Worm (Caenorhabditis elegans) whole organism, late embryonic: Measurements from ENCODE around the gene vab-8.

Experiments
- C08G9.2 ChIP-seq: sonication (generic microtip); optimal IDR thresholded peaks from 2 replicates; lab custom pipeline; 2016; ENCODE audit warnings: mild to moderate bottlenecking, missing genetic modification characterization, moderate library complexity, missing compliant biosample characterization
- Y22D7AL.16 ChIP-seq: sonication (generic microtip); optimal IDR thresholded peaks from 2 replicates; lab custom pipeline; 2016; ENCODE audit warnings: missing genetic modification characterization, missing compliant biosample characterization
- ahr-1 ChIP-seq: sonication (generic microtip); optimal IDR thresholded peaks from 2 replicates; lab custom pipeline; 2016; ENCODE audit warnings: missing genetic modification characterization, missing compliant biosample characterization
- ceh-18 ChIP-seq: sonication (generic microtip); optimal IDR thresholded peaks from 2 replicates; lab custom pipeline; 2016; ENCODE audit warnings: missing genetic modification characterization, missing compliant biosample characterization
- ceh-19 ChIP-seq: fragments of 200-800 bp; sonication (Bioruptor generic); optimal IDR thresholded peaks from 2 replicates; lab custom pipeline; 2018; ENCODE audit warnings: mild to moderate bottlenecking, missing genetic modification characterization, missing compliant biosample characterization
- ceh-2 ChIP-seq: sonication (generic microtip); optimal IDR thresholded peaks from 2 replicates; lab custom pipeline; 2016; ENCODE audit warnings: missing genotype, missing genetic modification characterization, missing compliant biosample characterization
- ceh-22 ChIP-seq: sonication (generic microtip); optimal IDR thresholded peaks from 2 replicates; lab custom pipeline; 2017; ENCODE audit warnings: missing biosample characterization, missing genetic modification characterization
- ceh-31 ChIP-seq: sonication (generic microtip); optimal IDR thresholded peaks from 2 replicates; lab custom pipeline; 2016; ENCODE audit warnings: missing genetic modification characterization, missing compliant biosample characterization
- ceh-34 ChIP-seq: sonication (generic microtip); optimal IDR thresholded peaks from 2 replicates; lab custom pipeline; 2016; ENCODE audit warnings: mild to moderate bottlenecking, missing genetic modification characterization, missing compliant biosample characterization
- ceh-45 ChIP-seq: fragments of 200-800 bp; sonication (Bioruptor generic); IDR thresholded peaks from 2 replicates; pipeline ENCODE4 v1.3.6; 2022; ENCODE audit warnings: missing genetic modification reagents, missing genetic modification characterization, missing compliant biosample characterization
- dve-1 ChIP-seq: sonication (generic microtip); optimal IDR thresholded peaks from 2 replicates; lab custom pipeline; 2017; ENCODE audit warnings: antibody characterized with exemption, mild to moderate bottlenecking, missing genetic modification characterization, missing compliant biosample characterization
- elt-2 ChIP-seq: sonication (generic microtip); optimal IDR thresholded peaks from 2 replicates; lab custom pipeline; 2016; ENCODE audit warnings: missing genetic modification reagents, missing genetic modification characterization, missing compliant biosample characterization
- fax-1 ChIP-seq: sonication (generic microtip); optimal IDR thresholded peaks from 2 replicates; lab custom pipeline; 2016; ENCODE audit warnings: missing genotype, missing genetic modification characterization, missing compliant biosample characterization
- hlh-8 ChIP-seq: sonication (generic microtip); optimal IDR thresholded peaks from 2 replicates; lab custom pipeline; 2016; ENCODE audit warnings: missing genotype, missing genetic modification characterization, missing compliant biosample characterization
- lim-6 ChIP-seq: sonication (generic microtip); optimal IDR thresholded peaks from 2 replicates; lab custom pipeline; 2016; ENCODE audit warnings: missing genetic modification characterization, missing compliant biosample characterization
- nfya-1 ChIP-seq: sonication (generic microtip); optimal IDR thresholded peaks from 2 replicates; lab custom pipeline; 2017; ENCODE audit warnings: missing genetic modification characterization, mild to moderate bottlenecking, missing compliant biosample characterization, antibody characterized with exemption, moderate library complexity
- nhr-11 ChIP-seq: fragments of 150-350 bp; optimal IDR thresholded peaks from 2 replicates; lab custom pipeline; 2014; ENCODE audit warnings: missing biosample characterization, missing genetic modification characterization
- nhr-232 ChIP-seq: sonication (generic microtip); optimal IDR thresholded peaks from 2 replicates; lab custom pipeline; 2016; ENCODE audit warnings: missing genetic modification characterization, missing compliant biosample characterization
- pat-9 ChIP-seq: fragments of 200-800 bp; sonication (Bioruptor generic); optimal IDR thresholded peaks from 2 replicates; lab custom pipeline; 2018; ENCODE audit warnings: mild to moderate bottlenecking, missing genetic modification characterization, moderate library complexity, missing compliant biosample characterization
- pha-2 ChIP-seq: sonication (generic microtip); optimal IDR thresholded peaks from 2 replicates; lab custom pipeline; 2017; ENCODE audit warnings: mild to moderate bottlenecking, missing genetic modification characterization, missing compliant biosample characterization
- pha-4 ChIP-seq: fragments of 150-350 bp; optimal IDR thresholded peaks from 2 replicates; lab custom pipeline; 2018; ENCODE audit warnings: missing biosample characterization, missing genetic modification reagents, missing genetic modification characterization
- pqm-1 ChIP-seq: sonication (generic microtip); optimal IDR thresholded peaks from 2 replicates; lab custom pipeline; 2016; ENCODE audit warnings: missing genetic modification characterization, missing compliant biosample characterization
- pros-1 ChIP-seq: fragments of 150-350 bp; optimal IDR thresholded peaks from 2 replicates; lab custom pipeline; 2014; ENCODE audit warnings: missing biosample characterization, missing genetic modification reagents, missing genetic modification characterization
- ref-2 ChIP-seq: sonication (generic microtip); optimal IDR thresholded peaks from 2 replicates; lab custom pipeline; 2016; ENCODE audit warnings: missing genetic modification characterization, missing compliant biosample characterization
- rnt-1 ChIP-seq: sonication (generic microtip); optimal IDR thresholded peaks from 2 replicates; lab custom pipeline; 2016; ENCODE audit warnings: missing genetic modification characterization, missing compliant biosample characterization
- syd-9 ChIP-seq: sonication (generic microtip); optimal IDR thresholded peaks from 2 replicates; lab custom pipeline; 2016; ENCODE audit warnings: mild to moderate bottlenecking, missing genetic modification characterization, moderate library complexity, missing compliant biosample characterization
- tbx-7 ChIP-seq: sonication (generic microtip); optimal IDR thresholded peaks from 2 replicates; lab custom pipeline; 2016; ENCODE audit warnings: missing genotype, missing genetic modification characterization, missing compliant biosample characterization
- ttx-3 ChIP-seq: sonication (generic microtip); optimal IDR thresholded peaks from 2 replicates; lab custom pipeline; 2016; ENCODE audit warnings: missing genetic modification reagents, missing genetic modification characterization, missing compliant biosample characterization
- unc-42 ChIP-seq: sonication (generic microtip); optimal IDR thresholded peaks from 2 replicates; lab custom pipeline; 2016; ENCODE audit warnings: missing genotype, missing genetic modification characterization, missing compliant biosample characterization
- unc-55 ChIP-seq: sonication (generic microtip); optimal IDR thresholded peaks from 2 replicates; lab custom pipeline; 2017; ENCODE audit warnings: missing biosample characterization, missing genetic modification reagents, missing genetic modification characterization
- unc-86 ChIP-seq: sonication (generic microtip); optimal IDR thresholded peaks from 2 replicates; lab custom pipeline; 2016; ENCODE audit warnings: missing genetic modification characterization, missing compliant biosample characterization
- zip-5 ChIP-seq: sonication (generic microtip); optimal IDR thresholded peaks from 2 replicates; lab custom pipeline; 2016; ENCODE audit warnings: missing genetic modification characterization, missing compliant biosample characterization

The vab-8 gene

DNA sequence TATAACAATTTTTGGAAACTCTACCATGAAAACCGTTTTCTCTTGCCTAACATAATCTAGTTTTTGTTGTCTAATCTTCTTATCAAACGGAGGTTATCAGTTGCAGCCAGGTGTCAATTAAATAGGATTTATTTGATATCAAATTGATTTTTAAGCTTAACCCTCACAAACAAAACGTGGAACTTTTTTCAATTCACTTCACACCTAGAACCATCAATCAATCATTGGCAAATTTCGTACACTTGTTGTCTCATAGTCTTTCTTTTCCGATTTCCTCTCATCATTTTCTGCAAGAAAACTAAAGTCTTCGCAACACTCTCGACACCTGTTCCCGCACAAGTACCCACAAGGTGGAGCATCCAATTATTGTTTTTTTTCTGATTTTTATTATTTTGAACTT lies 4.4 kb upstream of the vab-8 start:
- TF ChIP-seq syd-9 (no peak), ceh-18 (tag; lab: Kevin White, UChicago) (peak; percentile 19), Y22D7AL.16 (tag; lab: Kevin White, UChicago) (no peak), elt-2 (tag; lab: Kevin White, UChicago) (peak; percentile 13)

DNA sequence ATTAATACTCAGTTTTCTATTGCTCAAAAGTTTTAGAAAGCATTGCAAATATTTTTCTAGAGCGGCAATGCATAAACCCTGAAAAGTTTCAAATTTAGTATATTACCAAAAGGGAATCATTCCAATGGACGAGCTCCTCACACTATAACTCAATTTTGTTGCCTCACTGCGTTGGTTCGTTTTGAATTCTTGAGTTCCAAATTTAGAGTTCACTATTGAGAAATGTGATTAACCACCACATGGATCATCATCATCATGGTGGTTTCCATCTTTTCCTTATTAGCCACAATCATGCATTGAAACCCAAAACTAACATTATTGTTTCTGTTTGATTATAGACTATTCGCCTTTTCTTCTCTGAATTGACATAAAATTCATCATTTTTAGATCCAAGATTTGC lies 3.2 kb upstream of the vab-8 start:
- no peak for TF ChIP-seq unc-86 (tag; lab: Kevin White, UChicago)
- TF ChIP-seq unc-42 (tag; lab: Kevin White, UChicago): peak; percentile 87
- TF ChIP-seq, all 69 proteins: peak for 1

DNA sequence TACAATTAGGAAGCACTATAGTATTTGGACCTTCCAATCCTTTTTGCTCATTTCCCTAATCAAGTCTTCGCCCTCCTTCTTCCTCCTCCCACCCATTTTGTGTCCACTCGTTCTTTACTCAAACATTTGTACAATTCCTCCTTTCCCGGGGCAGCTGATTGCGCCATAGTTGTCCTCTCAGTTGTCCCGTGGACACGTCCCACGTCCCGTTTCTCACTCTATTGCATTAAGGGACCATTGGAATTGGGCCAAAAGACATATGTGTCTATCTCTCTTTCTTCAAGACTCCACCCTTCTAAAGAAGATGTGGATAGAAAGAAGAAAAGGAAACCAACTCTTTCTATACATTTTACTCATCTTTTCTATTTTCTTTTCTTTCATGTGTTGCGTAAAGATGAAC lies 2.0 kb upstream of the vab-8 start:
- TF ChIP-seq ref-2 (tag; lab: Kevin White, UChicago) (no peak), ahr-1 (tag; lab: Kevin White, UChicago) (no peak), lim-6 (tag; lab: Kevin White, UChicago) (no peak), tbx-7 (no peak), dve-1 (tag; lab: Kevin White, UChicago) (no peak), pros-1 (no peak), fax-1 (no peak), ceh-31 (peak; percentile 65), zip-5 (no peak), ceh-19 (GFP tag; lab: Kevin White, UChicago) (no peak), ceh-22 (tag; lab: Kevin White, UChicago) (no peak), hlh-8 (tag; lab: Kevin White, UChicago) (no peak), pqm-1 (tag; lab: Kevin White, UChicago) (no peak), nhr-11 (tag; lab: Kevin White, UChicago) (no peak), unc-42 (tag; lab: Kevin White, UChicago) (peak; percentile 95)
- TF ChIP-seq, all 69 proteins: peak for 2

DNA sequence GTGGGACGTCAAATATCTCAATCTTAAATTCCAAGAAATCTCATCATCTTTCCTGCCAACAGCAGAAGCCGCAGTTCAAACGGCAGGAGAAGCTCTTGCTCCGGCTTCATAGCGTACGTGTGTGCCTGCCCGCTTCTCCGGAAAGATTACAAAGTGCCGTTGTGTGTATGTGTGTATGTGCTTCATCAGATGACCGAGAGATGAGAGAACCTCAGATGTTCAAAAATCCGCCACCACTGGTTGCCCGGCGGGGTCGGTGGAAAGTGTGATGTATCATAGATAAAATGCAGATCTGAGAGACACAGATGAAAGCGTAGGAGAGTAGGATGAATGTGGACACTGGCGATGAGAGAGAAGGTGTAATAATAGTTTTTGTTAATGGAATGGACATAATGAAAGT lies 20.3 kb downstream of the vab-8 start:
- TF ChIP-seq C08G9.2 (tag; lab: Kevin White, UChicago): no peak
- no peak for TF ChIP-seq fax-1
- peak; percentile 6 for TF ChIP-seq ceh-34 (tag; lab: Kevin White, UChicago)
- peak; percentile 31 for TF ChIP-seq ceh-18 (tag; lab: Kevin White, UChicago)
- TF ChIP-seq ceh-22 (tag; lab: Kevin White, UChicago): no peak
- TF ChIP-seq unc-55 (GFP tag; lab: Kevin White, UChicago): peak; percentile 64
- peak; percentile 55 for TF ChIP-seq nfya-1 (tag; lab: Kevin White, UChicago)
- TF ChIP-seq rnt-1 (tag; lab: Kevin White, UChicago): peak; percentile 61
- no peak for TF ChIP-seq syd-9
- TF ChIP-seq pat-9 (tag; lab: Kevin White, UChicago): peak; percentile 7

DNA sequence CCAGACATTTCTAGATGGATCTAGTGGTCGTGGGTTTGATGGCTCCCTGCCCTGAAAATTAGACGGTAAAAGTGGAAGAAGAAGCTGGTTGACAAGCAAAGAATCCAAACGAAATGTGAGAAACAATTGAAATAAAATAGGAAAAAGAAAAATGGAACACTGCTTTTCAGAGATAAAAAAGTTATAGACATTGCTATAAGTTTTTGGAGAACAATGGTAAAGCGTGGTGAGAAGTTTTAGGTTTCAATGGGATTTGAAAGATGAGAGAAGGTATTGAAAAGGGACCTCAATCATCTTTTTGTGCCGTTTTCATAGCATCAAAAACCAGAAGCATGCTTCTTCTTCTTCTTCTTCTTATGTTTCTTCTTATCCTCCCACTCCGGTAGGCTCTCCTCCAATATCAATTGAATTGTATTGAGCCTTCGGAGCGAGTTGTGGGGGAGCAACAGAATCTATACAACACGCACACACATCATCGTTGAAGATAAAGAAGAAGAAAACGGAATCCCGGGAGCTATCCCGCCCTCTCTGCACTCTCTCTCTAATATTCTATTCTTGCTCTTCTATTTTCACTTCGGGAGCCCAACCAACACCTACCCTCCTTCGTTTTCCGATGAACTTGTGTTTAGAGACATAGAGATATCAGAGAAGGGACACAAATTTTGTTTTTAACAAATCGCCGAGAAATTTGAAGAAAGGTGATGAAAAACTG lies 21.3 kb downstream of the vab-8 start, which contains the start of gene myo-3:
Gene myo-3 (minus strand): TSS at position 51 of the 712 bp plus-strand sequence.
- TF ChIP-seq ceh-45 (GFP tag; lab: Robert Waterston, UW): no peak
- TF ChIP-seq ttx-3: no peak
- TF ChIP-seq pha-4 (tag; lab: Kevin White, UChicago): no peak
- peak; percentile 22 for TF ChIP-seq ceh-34 (tag; lab: Kevin White, UChicago)
- TF ChIP-seq nfya-1 (tag; lab: Kevin White, UChicago): peak; percentile 12
- peak; percentile 80 for TF ChIP-seq ceh-18 (tag; lab: Kevin White, UChicago)
- TF ChIP-seq rnt-1 (tag; lab: Kevin White, UChicago): peak; percentile 37

DNA sequence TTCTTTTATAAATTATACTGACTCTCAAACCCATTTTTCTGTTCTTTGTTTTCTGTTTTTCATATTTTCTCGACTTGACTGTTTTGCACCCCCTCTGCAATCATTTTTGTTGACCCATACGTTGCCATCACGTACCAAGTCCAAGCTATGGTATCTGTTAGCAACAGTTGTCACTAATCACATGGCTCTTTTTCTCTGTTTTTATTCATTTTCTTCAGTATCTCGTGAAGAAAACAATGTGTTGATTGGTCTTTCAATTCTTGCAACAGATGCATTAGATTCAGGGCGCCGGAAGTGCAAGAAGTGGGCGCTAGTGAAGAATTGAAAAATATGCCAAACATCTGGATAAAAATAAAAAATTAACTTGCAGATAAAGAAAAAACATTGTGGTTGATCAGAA lies 22.4 kb downstream of the vab-8 start:
- TF ChIP-seq ceh-18 (tag; lab: Kevin White, UChicago) (peak; percentile 27), unc-42 (tag; lab: Kevin White, UChicago) (no peak), nhr-232 (no peak), nfya-1 (tag; lab: Kevin White, UChicago) (peak; percentile 23), pha-2 (tag; lab: Kevin White, UChicago) (no peak), unc-55 (GFP tag; lab: Kevin White, UChicago) (peak; percentile 15), ceh-2 (tag; lab: Kevin White, UChicago) (no peak)
